Worm (Caenorhabditis elegans): ENCODE measurements around the gene col-115.

DNA sequence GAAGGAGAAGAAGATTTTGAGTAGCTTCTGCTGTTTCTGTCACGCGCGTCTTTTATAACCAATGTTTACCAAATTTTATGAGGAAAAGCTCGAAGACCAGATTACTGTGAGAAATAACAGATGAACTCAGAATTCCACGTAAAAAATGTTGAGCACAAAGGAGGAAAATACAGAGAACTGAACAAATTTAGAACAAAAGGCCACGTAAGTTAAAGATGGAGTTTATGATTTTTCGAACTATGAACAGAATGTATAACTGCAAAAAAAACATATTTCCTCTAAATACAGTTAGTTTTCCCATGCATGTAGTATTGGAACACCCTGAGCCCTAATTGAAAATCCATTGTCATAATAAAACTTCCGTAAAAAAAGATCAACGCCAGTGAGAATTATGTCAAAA is 47.6 kb upstream of the col-115 start, which contains the start of gene exc-9:
- TF ChIP-seq pag-3 (tag; optimal IDR thresholded peaks at IDR 0.05; ENCODE audit: borderline replicate concordance) (no peak), ceh-6 (GFP tag; optimal IDR thresholded peaks at IDR 0.05) (no peak), elt-4 (tag; optimal IDR thresholded peaks at IDR 0.05) (no peak)

All from whole organism, late embryonic.